Worm (Caenorhabditis elegans) whole organism, L3 larva: ENCODE measurements around the gene F56C9.10.

ENCODE experiments used
- ZK546.5 ChIP-seq: sonication (generic microtip); optimal IDR thresholded peaks from 2 replicates; lab custom pipeline; 2017; ENCODE audit warnings: missing biosample characterization, missing genetic modification characterization
- ceh-16 ChIP-seq: sonication (generic microtip); optimal IDR thresholded peaks from 2 replicates; lab custom pipeline; 2017; ENCODE audit warnings: missing biosample characterization, missing genetic modification characterization
- egl-27 ChIP-seq: sonication (generic microtip); optimal IDR thresholded peaks from 4 replicates; lab custom pipeline; 2017; ENCODE audit warnings: missing biosample characterization, missing genetic modification reagents, missing genetic modification characterization
- fkh-10 ChIP-seq: sonication (generic microtip); optimal IDR thresholded peaks from 2 replicates; lab custom pipeline; 2017; ENCODE audit warnings: missing biosample characterization, missing genetic modification reagents, missing genetic modification characterization
- lin-39 ChIP-seq: fragments of 150-350 bp; optimal IDR thresholded peaks from 2 replicates; lab custom pipeline; 2018; ENCODE audit warnings: missing biosample characterization, missing genetic modification reagents, missing genetic modification characterization
- mdl-1 ChIP-seq: fragments of 150-350 bp; optimal IDR thresholded peaks from 2 replicates; lab custom pipeline; 2014; ENCODE audit warnings: missing biosample characterization, missing genetic modification characterization
- nfya-1 ChIP-seq: sonication (generic microtip); optimal IDR thresholded peaks from 2 replicates; lab custom pipeline; 2017; ENCODE audit warnings: missing genetic modification characterization, mild to moderate bottlenecking, missing compliant biosample characterization, antibody characterized with exemption, moderate library complexity; ENCODE audit not compliant: insufficient read depth
- nhr-11 ChIP-seq: fragments of 150-350 bp; optimal IDR thresholded peaks from 2 replicates; lab custom pipeline; 2014; ENCODE audit warnings: missing biosample characterization, missing genetic modification characterization
- nhr-23 ChIP-seq: fragments of 150-350 bp; optimal IDR thresholded peaks from 2 replicates; lab custom pipeline; 2014; ENCODE audit warnings: missing biosample characterization, missing genetic modification reagents, missing genetic modification characterization
- nhr-76 ChIP-seq: fragments of 150-350 bp; sonication (generic microtip); optimal IDR thresholded peaks from 5 replicates; lab custom pipeline; 2014; ENCODE audit warnings: missing biosample characterization, missing genetic modification characterization
- unc-39 ChIP-seq: sonication (generic microtip); optimal IDR thresholded peaks from 4 replicates; lab custom pipeline; 2017; ENCODE audit warnings: missing biosample characterization, missing genetic modification characterization
- zag-1 ChIP-seq: fragments of 150-350 bp; optimal IDR thresholded peaks from 2 replicates; lab custom pipeline; 2014; ENCODE audit warnings: missing biosample characterization, missing genetic modification characterization

DNA sequence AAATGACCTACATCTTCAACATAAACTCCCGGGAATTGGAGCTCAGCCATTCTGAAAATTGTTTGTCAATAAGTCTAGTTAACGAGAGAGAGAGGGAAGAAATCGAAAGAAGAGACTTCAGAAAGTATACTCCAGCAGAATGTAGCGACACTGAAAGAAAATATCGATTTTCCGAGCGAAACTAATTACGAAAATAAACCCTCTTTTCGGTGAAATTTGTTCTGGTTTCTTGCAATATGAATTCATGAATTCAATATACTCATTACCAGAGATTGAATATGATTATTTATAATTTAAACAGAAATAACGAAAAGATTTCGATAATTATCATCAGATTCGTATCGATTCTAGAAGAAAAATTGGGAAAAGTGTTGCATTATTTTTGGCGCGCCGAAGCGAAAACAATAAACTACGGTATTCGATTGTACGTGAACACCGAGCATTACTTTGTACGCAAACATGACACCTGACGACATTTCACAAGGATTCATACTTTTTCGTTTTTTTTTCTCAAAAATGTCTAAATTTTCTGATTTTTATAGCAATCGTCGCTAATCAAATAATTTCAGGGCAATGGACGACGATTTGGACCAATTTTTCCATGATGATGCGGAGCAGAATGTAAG lies 46.5 kb upstream of the F56C9.10 start, which contains the start of the genes hmg-4 and T20B12.3:
- TF ChIP-seq unc-39 (tag; lab: Kevin White, UChicago) (no peak), ZK546.5 (tag; lab: Kevin White, UChicago) (no peak), nhr-76 (no peak), fkh-10 (GFP tag; lab: Kevin White, UChicago) (no peak), mdl-1 (no peak), nfya-1 (peak; percentile 76), lin-39 (peak; percentile 50), zag-1 (tag; lab: Kevin White, UChicago) (no peak), nhr-11 (tag; lab: Kevin White, UChicago) (no peak), egl-27 (no peak), nhr-23 (tag; lab: Kevin White, UChicago) (peak; percentile 38), ceh-16 (tag; lab: Kevin White, UChicago) (no peak)
